Fruit fly (Drosophila melanogaster): ENCODE data around the gene Gcn5.

Gene Gcn5

DNA sequence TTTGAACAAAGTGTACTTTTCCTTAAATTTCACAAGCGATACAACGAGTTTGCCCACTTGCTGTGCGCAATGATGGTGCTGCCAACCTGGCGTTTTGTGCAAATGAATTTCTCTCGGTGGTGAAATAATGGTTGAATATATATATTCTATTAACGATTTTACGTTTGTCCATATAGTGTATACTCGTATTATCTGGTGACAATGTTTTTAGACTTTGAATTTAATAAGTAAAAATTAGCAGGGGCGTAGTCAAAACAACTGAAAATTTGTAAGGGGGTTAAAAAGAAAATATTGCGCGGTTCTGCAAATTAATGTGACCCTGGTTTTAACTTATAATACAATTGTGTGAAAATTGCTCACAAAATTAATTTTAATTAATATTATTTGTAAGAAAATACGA, at the start of gene Gcn5, which contains the start of gene ver:
TSS of gene Gcn5 (minus strand) at position 74 of the 400 bp plus-strand sequence.
TSS of gene ver (plus strand) at position 47 of the 400 bp plus-strand sequence.
- peak; percentile 93 for TF ChIP-seq pad (GFP tag; optimal IDR thresholded peaks at IDR 0.05)
- TF ChIP-seq CG7045 (GFP tag; optimal IDR thresholded peaks at IDR 0.05), result peak; percentile 99
- peak; percentile 96 for TF ChIP-seq bab1 (GFP tag; optimal IDR thresholded peaks at IDR 0.05)
- TF ChIP-seq CG33017 (tag; optimal IDR thresholded peaks at IDR 0.05), result peak; percentile 98
- peak; percentile 94 for TF ChIP-seq tj (GFP tag; optimal IDR thresholded peaks at IDR 0.05)
- TF ChIP-seq Clk (GFP tag; optimal IDR thresholded peaks at IDR 0.05), result peak; percentile 97
- TF ChIP-seq Crg-1 (GFP tag; optimal IDR thresholded peaks at IDR 0.05), result peak; percentile 97
- TF ChIP-seq cic (GFP tag; optimal IDR thresholded peaks at IDR 0.05), result peak; percentile 90
- no peak for TF ChIP-seq kay (GFP tag; ENCODE audit: borderline replicate concordance)
- no peak for TF ChIP-seq cnc (optimal IDR thresholded peaks at IDR 0.05)
- TF ChIP-seq CG1620 (GFP tag; optimal IDR thresholded peaks at IDR 0.05), result peak; percentile 97
- TF ChIP-seq Mnt (GFP tag; optimal IDR thresholded peaks at IDR 0.05), result peak; percentile 94
- peak; percentile 99 for TF ChIP-seq CG12768 (GFP tag; optimal IDR thresholded peaks at IDR 0.05)
- TF ChIP-seq Hr96 (GFP tag; optimal IDR thresholded peaks at IDR 0.05), result peak; percentile 94
- TF ChIP-seq CG11617 (GFP tag; optimal IDR thresholded peaks at IDR 0.05), result peak; percentile 99
- TF ChIP-seq ovo (GFP tag; optimal IDR thresholded peaks at IDR 0.05), result peak; percentile 94
- peak; percentile 97 for TF ChIP-seq CG14711 (tag; optimal IDR thresholded peaks at IDR 0.05)
- peak; percentile 99 for TF ChIP-seq CG7101 (tag; optimal IDR thresholded peaks at IDR 0.05)
- TF ChIP-seq toe (GFP tag; optimal IDR thresholded peaks at IDR 0.05), result peak; percentile 97
- TF ChIP-seq CG5204 (GFP tag; optimal IDR thresholded peaks at IDR 0.05), result peak; percentile 97

dm6 chr3L:12572366-12572765, 48.6 kb upstream of the Gcn5 start, which contains the start of gene sowah:
Gene sowah (minus strand): TSS chr3L:12572542.
- TF ChIP-seq CG1620 (GFP tag; optimal IDR thresholded peaks at IDR 0.05) (peak; percentile 3), kay (GFP tag; ENCODE audit: borderline replicate concordance) (peak; percentile 94), CG14711 (tag; optimal IDR thresholded peaks at IDR 0.05) (no peak), Hr96 (GFP tag; optimal IDR thresholded peaks at IDR 0.05) (peak; percentile 10), CG7101 (tag; optimal IDR thresholded peaks at IDR 0.05) (no peak), cic (GFP tag; optimal IDR thresholded peaks at IDR 0.05) (no peak), pad (GFP tag; optimal IDR thresholded peaks at IDR 0.05) (no peak), Crg-1 (GFP tag; optimal IDR thresholded peaks at IDR 0.05) (no peak), CG5204 (GFP tag; optimal IDR thresholded peaks at IDR 0.05) (no peak), toe (GFP tag; optimal IDR thresholded peaks at IDR 0.05) (peak; percentile 40), bab1 (GFP tag; optimal IDR thresholded peaks at IDR 0.05) (peak; percentile 28), Clk (GFP tag; optimal IDR thresholded peaks at IDR 0.05) (no peak)

DNA sequence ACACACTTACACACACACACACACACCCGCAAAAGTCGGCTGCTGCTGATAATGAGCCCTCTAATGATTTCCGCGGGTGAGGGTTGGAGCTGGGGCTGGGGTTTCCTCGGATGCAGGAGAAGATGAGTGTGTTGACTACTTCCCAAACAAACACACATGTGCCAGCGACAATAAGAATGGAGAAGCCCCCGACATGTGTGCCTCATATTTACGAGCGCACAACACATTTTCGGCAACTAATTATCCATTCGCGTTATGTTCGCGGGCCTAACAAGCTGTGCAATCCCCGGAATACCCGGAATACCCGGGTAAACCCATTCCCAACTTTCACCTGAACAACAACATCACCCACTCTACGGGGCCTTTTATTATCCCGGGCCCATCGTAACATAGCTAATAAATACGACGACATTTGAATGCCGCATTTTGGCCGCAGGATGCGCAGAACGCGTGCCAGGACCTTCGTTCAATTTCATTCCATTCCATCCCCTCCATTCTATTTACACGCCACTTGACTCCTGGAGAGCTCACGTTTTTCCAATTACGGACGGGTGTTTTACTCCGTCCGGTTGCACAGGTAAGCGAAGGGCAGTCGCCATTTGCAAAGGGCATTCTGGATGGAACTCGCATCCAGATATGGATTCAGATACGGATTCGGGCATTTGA, 42.4 kb upstream of the Gcn5 start:
- TF ChIP-seq CG33017 (tag; optimal IDR thresholded peaks at IDR 0.05), result no peak
- no peak for TF ChIP-seq CG7045 (GFP tag; optimal IDR thresholded peaks at IDR 0.05)
- no peak for TF ChIP-seq CG12768 (GFP tag; optimal IDR thresholded peaks at IDR 0.05)
- TF ChIP-seq Mnt (GFP tag; optimal IDR thresholded peaks at IDR 0.05), result no peak
- no peak for TF ChIP-seq Clk (GFP tag; optimal IDR thresholded peaks at IDR 0.05)

DNA sequence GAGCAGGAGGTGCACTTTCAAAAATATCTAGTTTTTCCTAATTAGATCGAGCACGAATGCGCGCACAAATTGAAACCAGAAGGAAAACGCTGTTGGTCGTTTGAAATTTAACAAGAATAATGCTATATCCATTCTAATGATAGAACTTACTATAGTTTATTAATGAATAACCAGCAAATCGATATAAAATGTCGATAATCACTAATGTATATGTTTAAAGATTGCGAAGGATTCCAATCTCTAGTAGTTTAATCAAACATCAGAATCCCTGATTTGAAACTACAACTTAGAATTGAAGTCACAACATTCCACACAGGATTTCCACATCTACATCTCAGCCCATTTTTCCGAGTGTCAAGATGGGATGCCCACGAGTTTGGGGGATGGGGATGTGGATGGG, 41.6 kb upstream of the Gcn5 start:
- TF ChIP-seq CG5204 (GFP tag; optimal IDR thresholded peaks at IDR 0.05) (no peak), cic (GFP tag; optimal IDR thresholded peaks at IDR 0.05) (no peak), bab1 (GFP tag; optimal IDR thresholded peaks at IDR 0.05) (no peak), tj (GFP tag; optimal IDR thresholded peaks at IDR 0.05) (no peak), CG7045 (GFP tag; optimal IDR thresholded peaks at IDR 0.05) (no peak), Clk (GFP tag; optimal IDR thresholded peaks at IDR 0.05) (no peak), Hr96 (GFP tag; optimal IDR thresholded peaks at IDR 0.05) (no peak), CG14711 (tag; optimal IDR thresholded peaks at IDR 0.05) (no peak)

DNA sequence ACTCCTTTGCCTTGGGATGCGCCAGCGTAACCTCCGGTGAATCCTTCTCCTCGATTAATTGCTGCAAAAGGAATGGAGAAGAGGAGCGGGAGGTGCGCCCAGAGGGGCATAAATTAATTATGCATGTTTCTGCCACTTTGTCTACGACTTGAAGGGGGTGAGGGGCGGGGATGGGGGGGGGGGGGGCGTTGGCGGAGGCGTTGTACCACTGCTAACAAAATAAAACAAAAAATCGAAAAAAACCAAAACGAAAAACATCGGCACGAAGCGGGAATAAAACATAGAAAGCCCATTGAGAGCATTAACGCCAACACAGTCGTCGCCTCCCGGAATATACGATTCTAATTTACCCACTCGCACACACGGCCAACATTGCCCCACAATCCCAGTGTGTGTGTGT, 41.2 kb upstream of the Gcn5 start:
- TF ChIP-seq toe (GFP tag; optimal IDR thresholded peaks at IDR 0.05), result no peak
- TF ChIP-seq CG7101 (tag; optimal IDR thresholded peaks at IDR 0.05), result no peak
- TF ChIP-seq CG33017 (tag; optimal IDR thresholded peaks at IDR 0.05), result no peak
- TF ChIP-seq CG14711 (tag; optimal IDR thresholded peaks at IDR 0.05), result no peak
- no peak for TF ChIP-seq ovo (GFP tag; optimal IDR thresholded peaks at IDR 0.05)
- TF ChIP-seq cnc (optimal IDR thresholded peaks at IDR 0.05), result no peak
- TF ChIP-seq CG11617 (GFP tag; optimal IDR thresholded peaks at IDR 0.05), result no peak
- no peak for TF ChIP-seq cic (GFP tag; optimal IDR thresholded peaks at IDR 0.05)
- TF ChIP-seq CG5204 (GFP tag; optimal IDR thresholded peaks at IDR 0.05), result no peak
- TF ChIP-seq CG12768 (GFP tag; optimal IDR thresholded peaks at IDR 0.05), result no peak
- no peak for TF ChIP-seq kay (GFP tag; ENCODE audit: borderline replicate concordance)
- no peak for TF ChIP-seq CG1620 (GFP tag; optimal IDR thresholded peaks at IDR 0.05)
- TF ChIP-seq CG7045 (GFP tag; optimal IDR thresholded peaks at IDR 0.05), result no peak
- TF ChIP-seq Crg-1 (GFP tag; optimal IDR thresholded peaks at IDR 0.05), result no peak
- TF ChIP-seq bab1 (GFP tag; optimal IDR thresholded peaks at IDR 0.05), result no peak

DNA sequence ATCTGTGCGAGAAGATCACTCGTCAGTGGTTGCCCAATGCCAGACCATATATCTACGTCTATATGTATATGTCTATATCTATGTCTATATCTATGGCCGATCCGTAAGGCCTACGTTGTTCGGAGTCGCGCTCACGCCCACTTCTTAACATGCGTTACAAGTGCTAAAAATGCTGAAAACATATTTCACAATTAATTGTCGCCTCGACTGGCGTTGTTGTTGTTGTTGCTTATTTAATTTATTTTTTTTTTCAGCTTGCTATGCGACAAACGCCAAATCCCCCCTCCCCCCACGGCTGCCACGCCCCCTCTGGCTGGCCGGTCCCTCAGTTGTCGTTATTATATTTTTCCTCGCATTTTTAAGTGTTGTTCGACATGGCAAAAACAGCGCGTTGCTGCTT, 40.5 kb upstream of the Gcn5 start:
- TF ChIP-seq cic (GFP tag; optimal IDR thresholded peaks at IDR 0.05) (no peak), ovo (GFP tag; optimal IDR thresholded peaks at IDR 0.05) (no peak), CG1620 (GFP tag; optimal IDR thresholded peaks at IDR 0.05) (no peak), Hr96 (GFP tag; optimal IDR thresholded peaks at IDR 0.05) (no peak), CG11617 (GFP tag; optimal IDR thresholded peaks at IDR 0.05) (no peak), kay (GFP tag; ENCODE audit: borderline replicate concordance) (no peak), CG12768 (GFP tag; optimal IDR thresholded peaks at IDR 0.05) (no peak), CG7101 (tag; optimal IDR thresholded peaks at IDR 0.05) (no peak), CG7045 (GFP tag; optimal IDR thresholded peaks at IDR 0.05) (no peak), bab1 (GFP tag; optimal IDR thresholded peaks at IDR 0.05) (no peak), Mnt (GFP tag; optimal IDR thresholded peaks at IDR 0.05) (no peak), Crg-1 (GFP tag; optimal IDR thresholded peaks at IDR 0.05) (no peak), cnc (optimal IDR thresholded peaks at IDR 0.05) (no peak), toe (GFP tag; optimal IDR thresholded peaks at IDR 0.05) (no peak), Clk (GFP tag; optimal IDR thresholded peaks at IDR 0.05) (no peak), CG5204 (GFP tag; optimal IDR thresholded peaks at IDR 0.05) (no peak), pad (GFP tag; optimal IDR thresholded peaks at IDR 0.05) (no peak), CG33017 (tag; optimal IDR thresholded peaks at IDR 0.05) (no peak), CG14711 (tag; optimal IDR thresholded peaks at IDR 0.05) (no peak), tj (GFP tag; optimal IDR thresholded peaks at IDR 0.05) (no peak)
